Worm (Caenorhabditis elegans): ENCODE results near the gene daf-12.

Gene daf-12

DNA sequence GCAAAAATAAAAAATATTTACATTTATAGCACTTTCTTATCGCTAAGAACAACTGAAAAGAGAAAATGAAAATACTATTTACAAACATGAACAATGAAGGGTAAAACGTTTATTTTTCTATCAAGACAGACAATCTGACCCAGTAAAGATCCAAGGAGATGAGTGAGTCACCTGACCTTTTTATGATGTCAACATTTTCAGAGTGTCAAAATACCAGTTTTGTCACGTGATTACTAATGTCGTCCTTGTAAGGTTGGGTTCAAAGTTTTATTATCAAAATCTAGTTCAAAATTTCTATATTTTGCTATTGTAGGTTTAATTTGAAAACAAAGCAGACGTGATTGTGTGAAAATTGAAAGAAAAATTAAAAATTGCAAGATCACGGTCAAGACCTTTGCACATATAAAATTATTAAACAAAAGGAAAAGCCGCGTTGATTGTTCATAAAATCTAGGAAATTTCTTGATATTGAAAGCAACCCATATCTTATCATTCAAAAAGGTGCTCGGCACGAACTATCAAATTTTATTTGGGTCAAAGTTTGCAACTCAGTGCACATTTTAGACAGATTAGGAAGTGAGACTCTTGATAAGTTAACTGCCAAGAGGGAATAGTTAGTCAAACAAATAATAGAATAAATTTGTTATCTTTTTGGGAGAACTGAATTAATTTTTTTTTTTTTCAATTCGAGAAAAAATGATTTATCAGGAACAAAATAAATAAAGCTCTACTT, 5.5 kb upstream of the daf-12 start:
- TF ChIP-seq aly-1 (tag; optimal IDR thresholded peaks at IDR 0.05) (no peak), tbx-11 (GFP tag; IDR thresholded peaks at IDR 0.05) (no peak), tbx-37 (GFP tag; conservative IDR thresholded peaks at IDR 0.05) (no peak), hmg-4 (GFP tag; optimal IDR thresholded peaks at IDR 0.05) (no peak), flt-1 (GFP tag; IDR thresholded peaks at IDR 0.05) (no peak), hnd-1 (tag; optimal IDR thresholded peaks at IDR 0.05) (no peak), B0310.2 (tag; optimal IDR thresholded peaks at IDR 0.05) (no peak), ama-1 (optimal IDR thresholded peaks at IDR 0.05) (no peak), ceh-13 (GFP tag; optimal IDR thresholded peaks at IDR 0.05) (no peak), ceh-36 (tag; optimal IDR thresholded peaks at IDR 0.05) (no peak), scrt-1 (GFP tag; IDR thresholded peaks at IDR 0.05) (no peak), F13C5.2 (tag; optimal IDR thresholded peaks at IDR 0.05) (no peak), pes-1 (GFP tag; IDR thresholded peaks at IDR 0.05) (no peak), hmbx-1 (tag; optimal IDR thresholded peaks at IDR 0.05) (no peak)

DNA sequence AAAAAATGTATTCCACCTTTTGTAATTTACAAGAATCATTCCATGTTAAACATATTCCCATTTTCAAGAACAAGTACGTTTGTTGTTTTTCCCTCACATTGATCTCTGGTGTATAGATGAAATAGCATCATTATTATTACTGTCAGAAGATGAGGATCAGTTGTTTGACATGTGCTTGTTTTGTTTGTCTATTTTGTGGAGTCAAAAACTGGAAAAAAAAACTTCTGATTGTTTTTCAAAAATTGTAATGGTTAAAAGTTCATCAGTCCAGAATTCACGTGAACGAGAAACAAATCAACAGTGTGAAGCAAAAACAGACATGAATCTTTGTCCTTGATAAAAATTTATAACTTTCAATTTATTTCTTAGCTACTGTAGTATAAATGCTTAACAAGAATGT, 4.8 kb upstream of the daf-12 start:
- TF ChIP-seq tbx-11 (GFP tag; IDR thresholded peaks at IDR 0.05) (no peak), hmg-4 (GFP tag; optimal IDR thresholded peaks at IDR 0.05) (no peak), flt-1 (GFP tag; IDR thresholded peaks at IDR 0.05) (no peak), ceh-13 (GFP tag; optimal IDR thresholded peaks at IDR 0.05) (no peak), hnd-1 (tag; optimal IDR thresholded peaks at IDR 0.05) (no peak), sea-1 (GFP tag; conservative IDR thresholded peaks at IDR 0.05) (no peak), ceh-36 (tag; optimal IDR thresholded peaks at IDR 0.05) (no peak), F13C5.2 (tag; optimal IDR thresholded peaks at IDR 0.05) (no peak), aly-1 (tag; optimal IDR thresholded peaks at IDR 0.05) (no peak), hmbx-1 (tag; optimal IDR thresholded peaks at IDR 0.05) (no peak), tra-4 (tag; optimal IDR thresholded peaks at IDR 0.05) (no peak), tbx-37 (GFP tag; conservative IDR thresholded peaks at IDR 0.05) (no peak), ets-7 (tag; optimal IDR thresholded peaks at IDR 0.05) (no peak), ama-1 (optimal IDR thresholded peaks at IDR 0.05) (no peak)

DNA sequence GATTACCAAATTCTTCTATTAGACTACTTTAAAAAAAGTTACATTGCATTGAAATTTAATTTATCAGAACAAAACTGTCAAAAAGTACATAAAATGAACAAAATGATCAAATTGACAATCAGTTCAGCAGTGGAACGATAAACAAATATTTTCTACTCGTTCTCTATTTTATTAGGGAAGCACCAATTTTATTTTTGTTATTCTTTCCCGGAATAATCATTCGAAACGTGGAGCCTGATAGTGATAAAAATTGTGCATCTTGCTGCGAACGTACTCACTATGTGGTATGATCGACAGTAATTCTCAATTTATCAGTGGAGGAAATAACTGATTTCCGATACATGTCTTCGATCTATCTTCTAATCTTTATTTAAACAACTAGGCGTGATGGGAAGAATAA, 3.8 kb upstream of the daf-12 start:
- TF ChIP-seq ceh-36 (tag; optimal IDR thresholded peaks at IDR 0.05) (no peak), hmbx-1 (tag; optimal IDR thresholded peaks at IDR 0.05) (no peak), tbx-37 (GFP tag; conservative IDR thresholded peaks at IDR 0.05) (no peak), tra-4 (tag; optimal IDR thresholded peaks at IDR 0.05) (no peak), B0310.2 (tag; optimal IDR thresholded peaks at IDR 0.05) (no peak), scrt-1 (GFP tag; IDR thresholded peaks at IDR 0.05) (no peak), tbx-11 (GFP tag; IDR thresholded peaks at IDR 0.05) (no peak), ceh-13 (GFP tag; optimal IDR thresholded peaks at IDR 0.05) (no peak), ets-7 (tag; optimal IDR thresholded peaks at IDR 0.05) (no peak), pes-1 (GFP tag; IDR thresholded peaks at IDR 0.05) (no peak), F13C5.2 (tag; optimal IDR thresholded peaks at IDR 0.05) (no peak), ama-1 (optimal IDR thresholded peaks at IDR 0.05) (no peak), sea-1 (GFP tag; conservative IDR thresholded peaks at IDR 0.05) (no peak), hmg-4 (GFP tag; optimal IDR thresholded peaks at IDR 0.05) (no peak), flt-1 (GFP tag; IDR thresholded peaks at IDR 0.05) (no peak), aly-1 (tag; optimal IDR thresholded peaks at IDR 0.05) (no peak)

DNA sequence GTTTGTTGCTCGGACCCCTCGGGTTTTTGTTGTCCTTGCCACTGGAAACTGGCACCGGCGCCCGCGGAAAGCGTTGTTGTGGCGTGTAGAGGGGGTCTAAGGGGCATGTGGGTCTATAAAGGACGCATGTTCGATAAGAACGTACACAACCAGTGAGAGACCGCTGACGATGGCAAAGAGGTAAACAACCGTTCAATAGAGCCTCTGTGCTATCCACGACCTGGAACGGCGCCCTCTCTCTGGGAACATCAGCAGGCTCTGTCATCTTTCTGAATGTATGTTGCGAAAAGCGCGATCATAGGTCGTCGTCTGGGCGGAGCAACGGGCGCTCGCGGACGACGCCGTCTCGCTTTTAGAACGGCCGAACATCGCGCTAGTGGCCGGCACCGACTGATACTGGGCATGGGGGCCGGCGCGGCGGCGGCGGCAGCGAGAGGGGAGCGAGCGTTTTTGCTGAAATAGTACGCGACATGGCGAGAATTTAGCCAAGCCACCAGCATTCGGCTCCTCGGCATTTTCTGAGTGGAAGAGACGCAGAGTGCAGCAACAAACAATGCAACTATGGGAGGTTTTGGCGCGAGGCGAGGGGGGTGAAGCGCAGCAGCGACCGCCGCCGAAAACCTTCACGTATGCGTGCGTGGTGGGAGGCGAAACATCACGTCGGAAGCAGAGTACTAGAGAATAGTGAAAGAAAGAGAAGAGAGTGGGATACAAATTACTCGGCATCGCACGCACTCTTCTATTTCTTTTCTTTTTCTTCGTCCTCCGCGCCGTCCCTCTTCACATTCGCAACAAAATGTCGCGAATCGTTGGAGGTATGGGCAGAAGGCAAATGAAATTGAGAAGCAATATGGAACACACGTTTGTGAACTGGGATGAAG, 1.6 kb downstream of the daf-12 start:
- TF ChIP-seq pes-1 (GFP tag; IDR thresholded peaks at IDR 0.05) (no peak), aly-1 (tag; optimal IDR thresholded peaks at IDR 0.05) (peak; percentile 49), hmg-4 (GFP tag; optimal IDR thresholded peaks at IDR 0.05) (no peak), tbx-37 (GFP tag; conservative IDR thresholded peaks at IDR 0.05) (no peak), flt-1 (GFP tag; IDR thresholded peaks at IDR 0.05) (no peak), F13C5.2 (tag; optimal IDR thresholded peaks at IDR 0.05) (peak; percentile 48)

DNA sequence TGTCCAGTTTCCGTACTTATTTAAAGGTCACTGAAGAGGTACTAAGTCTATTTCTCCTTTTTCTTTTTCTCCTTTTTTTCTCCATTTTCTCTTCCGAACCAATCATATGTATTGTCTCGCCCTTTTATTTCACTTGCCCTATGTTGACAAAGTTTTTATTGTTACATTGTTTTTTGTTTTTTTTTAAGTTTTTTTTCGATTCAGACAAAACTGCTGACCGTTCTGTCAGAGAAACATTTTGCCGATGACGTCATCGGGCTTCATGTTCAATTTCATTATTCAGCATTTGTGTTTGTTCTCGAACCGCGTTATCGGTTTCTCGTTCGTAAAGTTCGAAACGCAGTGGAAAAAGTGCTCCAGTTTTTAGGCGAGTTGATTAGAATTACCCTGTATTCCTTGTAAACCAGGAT, 3.7 kb downstream of the daf-12 start:
- no peak for TF ChIP-seq tra-4 (tag; optimal IDR thresholded peaks at IDR 0.05)
- TF ChIP-seq aly-1 (tag; optimal IDR thresholded peaks at IDR 0.05), result no peak
- no peak for TF ChIP-seq tbx-11 (GFP tag; IDR thresholded peaks at IDR 0.05)
- no peak for TF ChIP-seq hmg-4 (GFP tag; optimal IDR thresholded peaks at IDR 0.05)
- no peak for TF ChIP-seq ceh-36 (tag; optimal IDR thresholded peaks at IDR 0.05)

DNA sequence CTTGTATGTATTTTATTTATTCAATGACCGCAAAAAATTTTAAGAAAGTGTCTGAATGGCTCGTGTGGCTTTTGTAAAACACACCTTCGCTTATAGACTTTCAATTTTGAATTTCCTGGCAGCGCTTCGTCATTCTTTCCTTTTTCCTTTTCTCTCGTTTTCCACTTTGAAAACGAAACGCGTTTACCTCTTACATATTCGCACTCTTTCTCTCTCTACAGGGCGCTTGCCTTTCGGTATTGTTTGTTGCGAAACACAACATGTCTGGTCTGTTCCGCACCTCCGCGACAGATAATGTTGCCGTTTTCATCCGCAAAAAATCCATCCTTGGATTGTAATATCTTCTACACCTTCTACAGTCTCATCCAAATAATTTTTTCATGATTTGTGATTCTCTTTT, 4.9 kb downstream of the daf-12 start:
- TF ChIP-seq sea-1 (GFP tag; conservative IDR thresholded peaks at IDR 0.05) (no peak), hnd-1 (tag; optimal IDR thresholded peaks at IDR 0.05) (no peak), ceh-13 (GFP tag; optimal IDR thresholded peaks at IDR 0.05) (no peak), hmbx-1 (tag; optimal IDR thresholded peaks at IDR 0.05) (no peak), flt-1 (GFP tag; IDR thresholded peaks at IDR 0.05) (no peak), hmg-4 (GFP tag; optimal IDR thresholded peaks at IDR 0.05) (no peak), tbx-11 (GFP tag; IDR thresholded peaks at IDR 0.05) (no peak), scrt-1 (GFP tag; IDR thresholded peaks at IDR 0.05) (no peak), ceh-36 (tag; optimal IDR thresholded peaks at IDR 0.05) (no peak), B0310.2 (tag; optimal IDR thresholded peaks at IDR 0.05) (no peak), aly-1 (tag; optimal IDR thresholded peaks at IDR 0.05) (no peak)

DNA sequence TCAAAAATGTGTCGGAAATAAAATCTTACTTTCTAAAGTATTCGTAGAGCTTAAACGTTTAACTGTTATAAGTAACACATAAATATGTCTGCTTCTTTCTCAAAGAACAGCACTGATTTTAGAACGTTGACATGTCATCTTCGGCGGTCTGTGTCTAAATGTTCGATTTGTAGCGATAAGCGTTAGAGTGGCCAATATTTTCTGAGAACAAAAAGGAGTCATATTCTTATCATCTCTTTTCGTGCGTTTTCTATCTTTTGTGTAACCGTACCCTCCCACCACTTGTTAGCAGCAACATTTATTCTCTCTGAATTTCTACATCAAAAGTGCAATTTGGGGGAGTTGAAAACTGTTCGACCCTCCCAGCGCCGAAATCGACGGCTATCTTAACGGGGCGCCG, 9.4 kb downstream of the daf-12 start:
- TF ChIP-seq tra-4 (tag; optimal IDR thresholded peaks at IDR 0.05) (no peak), ama-1 (optimal IDR thresholded peaks at IDR 0.05) (no peak), scrt-1 (GFP tag; IDR thresholded peaks at IDR 0.05) (no peak), tbx-11 (GFP tag; IDR thresholded peaks at IDR 0.05) (no peak), pes-1 (GFP tag; IDR thresholded peaks at IDR 0.05) (no peak), F13C5.2 (tag; optimal IDR thresholded peaks at IDR 0.05) (no peak), hmbx-1 (tag; optimal IDR thresholded peaks at IDR 0.05) (no peak)

All from whole organism, early embryonic.